Worm (Caenorhabditis elegans): ENCODE data around the gene tmem-132.

tmem-132 gene

ce11 chrIII:2724992-2725220 lies 8.5 kb upstream of the tmem-132 start, which contains the start of gene Y71H2AM.11:
TSS of gene Y71H2AM.11 (minus strand) at chrIII:2725092.
- TF ChIP-seq ama-1 (optimal IDR thresholded peaks at IDR 0.05) (no peak), ama-1 (GFP tag; optimal IDR thresholded peaks at IDR 0.05) (no peak), T07F8.4 (tag; optimal IDR thresholded peaks at IDR 0.05) (no peak), snpc-4 (GFP tag; optimal IDR thresholded peaks at IDR 0.05) (no peak), snpc-4 (tag; optimal IDR thresholded peaks at IDR 0.05) (no peak), B0035.1 (tag; optimal IDR thresholded peaks at IDR 0.05) (no peak), dpl-1 (GFP tag; optimal IDR thresholded peaks at IDR 0.05) (no peak), madf-6 (GFP tag; IDR thresholded peaks at IDR 0.05) (no peak), ztf-25 (GFP tag; IDR thresholded peaks at IDR 0.05) (no peak), tbx-9 (tag; optimal IDR thresholded peaks at IDR 0.05; ENCODE audit: borderline replicate concordance) (no peak), cebp-1 (GFP tag; IDR thresholded peaks at IDR 0.05) (no peak), cebp-1 (tag; optimal IDR thresholded peaks at IDR 0.05) (no peak)

DNA sequence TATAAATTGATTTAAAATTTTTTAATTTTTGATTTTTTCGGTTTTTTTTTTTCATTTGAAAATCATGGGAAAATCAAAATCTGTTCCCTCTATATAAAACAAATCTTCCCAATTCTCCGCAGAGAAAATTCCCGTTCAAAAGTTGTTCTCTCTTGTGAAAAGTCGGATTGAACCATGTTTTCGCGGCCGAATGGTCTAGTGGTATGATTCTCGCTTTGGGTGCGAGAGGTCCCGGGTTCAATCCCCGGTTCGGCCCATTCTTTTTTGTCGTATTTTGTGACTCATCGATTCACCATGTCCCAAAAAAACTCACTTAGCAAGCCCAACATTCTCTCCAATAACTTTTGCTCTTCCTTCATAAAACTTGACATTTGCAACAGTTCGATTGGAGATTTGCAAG lies 4.9 kb downstream of the tmem-132 start:
- TF ChIP-seq die-1 (tag; optimal IDR thresholded peaks at IDR 0.05) (peak; percentile 66), nfya-2 (GFP tag; IDR thresholded peaks at IDR 0.05) (no peak), ztf-25 (GFP tag; IDR thresholded peaks at IDR 0.05) (0 out of 2 replicates have a peak, but pooled peaks have one; percentile 64), ets-4 (GFP tag; optimal IDR thresholded peaks at IDR 0.05) (no peak), nhr-90 (tag; optimal IDR thresholded peaks at IDR 0.05) (peak; percentile 56), tbp1 (GFP tag; optimal IDR thresholded peaks at IDR 0.05) (peak; percentile 88), B0035.1 (tag; optimal IDR thresholded peaks at IDR 0.05) (no peak), K12H6.12 (tag; optimal IDR thresholded peaks at IDR 0.05) (no peak), cebp-2 (GFP tag; IDR thresholded peaks at IDR 0.05) (no peak), D2030.7 (GFP tag; IDR thresholded peaks at IDR 0.05) (peak; percentile 48), repo-1 (tag; optimal IDR thresholded peaks at IDR 0.05) (no peak), fkh-3 (tag; optimal IDR thresholded peaks at IDR 0.05) (no peak), nhr-80 (tag; optimal IDR thresholded peaks at IDR 0.05) (no peak), hmg-20 (GFP tag; IDR thresholded peaks at IDR 0.05) (no peak), lin-54 (GFP tag; optimal IDR thresholded peaks at IDR 0.05) (peak; percentile 1), rpc-1 (optimal IDR thresholded peaks at IDR 0.05) (peak; percentile 64), rpc-1 (tag; optimal IDR thresholded peaks at IDR 0.05) (peak; percentile 85), K11D2.4 (GFP tag; IDR thresholded peaks at IDR 0.05) (no peak), dpff-1 (tag; optimal IDR thresholded peaks at IDR 0.05) (no peak), B0336.3 (GFP tag; IDR thresholded peaks at IDR 0.05) (no peak), athp-1 (tag; optimal IDR thresholded peaks at IDR 0.05) (no peak), snpc-4 (GFP tag; optimal IDR thresholded peaks at IDR 0.05) (no peak), snpc-4 (tag; optimal IDR thresholded peaks at IDR 0.05) (no peak), ztf-3 (GFP tag; optimal IDR thresholded peaks at IDR 0.05) (no peak), ztf-18 (tag; optimal IDR thresholded peaks at IDR 0.05) (peak; percentile 66), madf-6 (GFP tag; IDR thresholded peaks at IDR 0.05) (peak; percentile 38; the same call in 1 of the 2 replicates), T07F8.4 (tag; optimal IDR thresholded peaks at IDR 0.05) (peak; percentile 23), attf-6 (GFP tag; IDR thresholded peaks at IDR 0.05) (no peak), snpc-1.3 (tag; optimal IDR thresholded peaks at IDR 0.05; ENCODE audit: insufficient read depth) (peak; percentile 52), F33H1.4 (GFP tag; IDR thresholded peaks at IDR 0.05) (peak; percentile 30; the same call in 1 of the 2 replicates), xnd-1 (tag; optimal IDR thresholded peaks at IDR 0.05) (no peak), egl-18 (GFP tag; IDR thresholded peaks at IDR 0.05) (no peak), dox-1 (GFP tag; IDR thresholded peaks at IDR 0.05) (0 out of 2 replicates have a peak, but pooled peaks have one; percentile 34), ccch-3 (GFP tag; optimal IDR thresholded peaks at IDR 0.05) (no peak), hlh-12 (tag; optimal IDR thresholded peaks at IDR 0.05) (no peak), snpc-3.4 (tag; optimal IDR thresholded peaks at IDR 0.05) (no peak), lsl-1 (GFP tag; optimal IDR thresholded peaks at IDR 0.05) (peak; percentile 43), dpl-1 (GFP tag; optimal IDR thresholded peaks at IDR 0.05) (no peak), attf-3 (GFP tag; conservative IDR thresholded peaks at IDR 0.05) (no peak), him-1 (tag; optimal IDR thresholded peaks at IDR 0.05) (peak; percentile 62), atf-7 (tag; optimal IDR thresholded peaks at IDR 0.05) (no peak), B0261.1 (tag; optimal IDR thresholded peaks at IDR 0.05) (peak; percentile 73), ztf-28 (GFP tag; IDR thresholded peaks at IDR 0.05) (no peak)
